Worm (Caenorhabditis elegans) whole organism, L3 larva: ENCODE results near the gene ceh-14.

Experiments used
- ceh-28 ChIP-seq: fragments of 150-350 bp; optimal IDR thresholded peaks from 2 replicates; lab custom pipeline; 2014; ENCODE audit warnings: missing biosample characterization, missing genetic modification reagents, missing genetic modification characterization
- lin-39 ChIP-seq: fragments of 150-350 bp; optimal IDR thresholded peaks from 2 replicates; lab custom pipeline; 2018; ENCODE audit warnings: missing biosample characterization, missing genetic modification reagents, missing genetic modification characterization

DNA sequence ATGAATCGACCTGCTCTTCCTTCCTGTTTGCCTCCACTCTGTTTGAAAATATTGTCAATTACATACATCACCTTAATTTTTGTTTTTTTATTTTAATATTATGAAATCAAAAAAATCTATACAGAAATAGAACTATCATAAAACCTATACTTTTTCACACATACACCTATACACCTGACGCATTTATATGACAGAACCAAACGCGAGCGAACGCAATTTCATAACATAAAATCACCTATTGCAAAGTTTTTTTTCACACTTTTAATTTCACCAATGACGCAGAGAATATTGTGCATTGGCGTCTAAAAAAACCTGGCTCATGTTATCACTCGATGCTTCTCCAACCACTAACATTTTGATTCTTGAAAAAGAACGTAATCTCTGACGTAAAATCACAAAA, 29.4 kb upstream of the ceh-14 start:
- TF ChIP-seq ceh-28 (tag; lab: Kevin White, UChicago) (no peak), lin-39 (tag; lab: Kevin White, UChicago) (no peak)
